Worm (Caenorhabditis elegans) whole organism, L2 larva: ENCODE results near the gene acr-7.

ENCODE experiments used
- F13H6.1 ChIP-seq: sonication (generic microtip); optimal IDR thresholded peaks from 2 replicates; lab custom pipeline; 2016; ENCODE audit warnings: missing genetic modification characterization, missing compliant biosample characterization
- aly-2 ChIP-seq: fragments of 150-350 bp; optimal IDR thresholded peaks from 2 replicates; lab custom pipeline; 2014; ENCODE audit warnings: missing biosample characterization, missing genetic modification characterization
- ceh-82 ChIP-seq: fragments of 150-350 bp; optimal IDR thresholded peaks from 2 replicates; lab custom pipeline; 2014; ENCODE audit warnings: missing biosample characterization, missing genetic modification characterization
- lsy-2 ChIP-seq, 2 experiments: fragments of 150-350 bp in 1 of 2; sonication (generic microtip) in 1 of 2; optimal IDR thresholded peaks; 2 replicates each; lab custom pipeline; 2014 to 2017; ENCODE audit warnings: missing biosample characterization in 2 of 2, missing genetic modification characterization in 2 of 2
- nhr-23 ChIP-seq: fragments of 150-350 bp; optimal IDR thresholded peaks from 2 replicates; lab custom pipeline; 2014; ENCODE audit warnings: missing biosample characterization, missing genetic modification reagents, missing genetic modification characterization
- unc-62 ChIP-seq: fragments of 150-350 bp; optimal IDR thresholded peaks from 2 replicates; lab custom pipeline; 2014; ENCODE audit warnings: missing biosample characterization, missing genetic modification reagents, missing genetic modification characterization
- ztf-11 ChIP-seq: sonication (generic microtip); optimal IDR thresholded peaks from 2 replicates; lab custom pipeline; 2017; ENCODE audit warnings: missing biosample characterization, missing genetic modification characterization

ce11 chrII:7810162-7810868 lies 39.3 kb downstream of the acr-7 start:
- TF ChIP-seq aly-2: no peak
- TF ChIP-seq lsy-2 (tag; optimal IDR thresholded peaks at IDR 0.05; lab: Kevin White, UChicago): no peak
- no peak for TF ChIP-seq F13H6.1 (tag; lab: Kevin White, UChicago)
- no peak for TF ChIP-seq ceh-82 (tag; lab: Kevin White, UChicago)
- no peak for TF ChIP-seq ztf-11 (tag; lab: Kevin White, UChicago)
- TF ChIP-seq nhr-23: no peak
- TF ChIP-seq unc-62 (GFP tag; lab: Kevin White, UChicago): no peak
